Worm (Caenorhabditis elegans) whole organism, L3 larva: ENCODE data around the gene unc-103.
A peak's percentile ranks its signal among the peaks of the same experiment; 100 is the strongest.

Experiments
- R02D3.7 ChIP-seq: fragments of 150-350 bp; optimal IDR thresholded peaks from 2 replicates; lab custom pipeline; 2014; ENCODE audit warnings: missing biosample characterization, missing genetic modification characterization
- ZK546.5 ChIP-seq: sonication (generic microtip); optimal IDR thresholded peaks from 2 replicates; lab custom pipeline; 2017; ENCODE audit warnings: missing biosample characterization, missing genetic modification characterization
- aly-2 ChIP-seq: fragments of 150-350 bp; optimal IDR thresholded peaks from 2 replicates; lab custom pipeline; 2014; ENCODE audit warnings: missing biosample characterization, missing genetic modification characterization
- ama-1 ChIP-seq: fragments of 150-350 bp; optimal IDR thresholded peaks from 2 replicates; lab custom pipeline; 2018
- ceh-16 ChIP-seq: sonication (generic microtip); optimal IDR thresholded peaks from 2 replicates; lab custom pipeline; 2017; ENCODE audit warnings: missing biosample characterization, missing genetic modification characterization
- ceh-28 ChIP-seq: fragments of 150-350 bp; optimal IDR thresholded peaks from 2 replicates; lab custom pipeline; 2014; ENCODE audit warnings: missing biosample characterization, missing genetic modification reagents, missing genetic modification characterization
- ceh-82 ChIP-seq: fragments of 150-350 bp; optimal IDR thresholded peaks from 2 replicates; lab custom pipeline; 2014; ENCODE audit warnings: missing biosample characterization, missing genetic modification characterization
- ceh-9 ChIP-seq: sonication (generic microtip); optimal IDR thresholded peaks from 2 replicates; lab custom pipeline; 2018; ENCODE audit warnings: missing biosample characterization, missing genetic modification characterization
- daf-12 ChIP-seq: fragments of 150-350 bp; optimal IDR thresholded peaks from 2 replicates; lab custom pipeline; 2014; ENCODE audit warnings: missing biosample characterization, missing genetic modification reagents, missing genetic modification characterization
- elt-1 ChIP-seq: fragments of 150-350 bp; optimal IDR thresholded peaks from 2 replicates; lab custom pipeline; 2014; ENCODE audit warnings: missing biosample characterization, missing genetic modification characterization
- elt-2 ChIP-seq: sonication (generic microtip); optimal IDR thresholded peaks from 2 replicates; lab custom pipeline; 2016; ENCODE audit warnings: missing genetic modification reagents, mild to moderate bottlenecking, missing genetic modification characterization, missing compliant biosample characterization
- elt-3 ChIP-seq, 3 experiments: fragments of 150-350 bp in 1 of 3; sonication (generic microtip) in 2 of 3; optimal IDR thresholded peaks; 2 replicates in 2 of 3; 4 replicates in 1 of 3; lab custom pipeline; 2014 to 2017; ENCODE audit warnings: missing biosample characterization in 3 of 3, missing genetic modification characterization in 3 of 3
- eor-1 ChIP-seq, 2 experiments: fragments of 150-350 bp; optimal IDR thresholded peaks; 2 replicates each; lab custom pipeline; 2014 to 2018; ENCODE audit warnings: missing biosample characterization in 2 of 2, missing genetic modification characterization in 2 of 2
- fkh-10 ChIP-seq: sonication (generic microtip); optimal IDR thresholded peaks from 2 replicates; lab custom pipeline; 2017; ENCODE audit warnings: missing biosample characterization, missing genetic modification reagents, missing genetic modification characterization
- fos-1 ChIP-seq: fragments of 150-350 bp; optimal IDR thresholded peaks from 2 replicates; lab custom pipeline; 2014; ENCODE audit warnings: missing biosample characterization, missing genetic modification characterization
- hmg-11 ChIP-seq: sonication (generic microtip); optimal IDR thresholded peaks from 2 replicates; lab custom pipeline; 2016; ENCODE audit warnings: missing genetic modification characterization, missing compliant biosample characterization
- jun-1 ChIP-seq: fragments of 150-350 bp; optimal IDR thresholded peaks from 2 replicates; lab custom pipeline; 2014; ENCODE audit warnings: missing biosample characterization, missing genetic modification reagents, missing genetic modification characterization
- lin-15B ChIP-seq: fragments of 150-350 bp; optimal IDR thresholded peaks from 2 replicates; lab custom pipeline; 2014; ENCODE audit warnings: missing biosample characterization, missing genetic modification characterization
- lin-39 ChIP-seq: fragments of 150-350 bp; optimal IDR thresholded peaks from 2 replicates; lab custom pipeline; 2018; ENCODE audit warnings: missing biosample characterization, missing genetic modification reagents, missing genetic modification characterization
- lsy-12 ChIP-seq: sonication (generic microtip); optimal IDR thresholded peaks from 2 replicates; lab custom pipeline; 2016; ENCODE audit warnings: mild to moderate bottlenecking, missing genetic modification characterization, missing compliant biosample characterization
- mdl-1 ChIP-seq: fragments of 150-350 bp; optimal IDR thresholded peaks from 2 replicates; lab custom pipeline; 2014; ENCODE audit warnings: missing biosample characterization, missing genetic modification characterization
- mml-1 ChIP-seq: fragments of 150-350 bp; sonication (generic microtip); optimal IDR thresholded peaks from 3 replicates; lab custom pipeline; 2014; ENCODE audit warnings: missing biosample characterization, missing genetic modification characterization
- nfya-1 ChIP-seq: sonication (generic microtip); optimal IDR thresholded peaks from 2 replicates; lab custom pipeline; 2017; ENCODE audit warnings: missing genetic modification characterization, mild to moderate bottlenecking, missing compliant biosample characterization, antibody characterized with exemption, moderate library complexity; ENCODE audit not compliant: insufficient read depth
- nhr-12 ChIP-seq: fragments of 150-350 bp; optimal IDR thresholded peaks from 2 replicates; lab custom pipeline; 2014; ENCODE audit warnings: missing biosample characterization, missing genetic modification characterization
- nhr-23 ChIP-seq: fragments of 150-350 bp; optimal IDR thresholded peaks from 2 replicates; lab custom pipeline; 2014; ENCODE audit warnings: missing biosample characterization, missing genetic modification reagents, missing genetic modification characterization
- nhr-237 ChIP-seq: fragments of 150-350 bp; optimal IDR thresholded peaks from 2 replicates; lab custom pipeline; 2014; ENCODE audit warnings: missing biosample characterization, missing genetic modification characterization
- nhr-25 ChIP-seq: sonication (generic microtip); optimal IDR thresholded peaks from 2 replicates; lab custom pipeline; 2017; ENCODE audit warnings: missing biosample characterization, missing genetic modification characterization
- nhr-28 ChIP-seq: fragments of 150-350 bp; optimal IDR thresholded peaks from 2 replicates; lab custom pipeline; 2014; ENCODE audit warnings: missing biosample characterization, missing genetic modification characterization
- nhr-43 ChIP-seq: sonication (generic microtip); optimal IDR thresholded peaks from 2 replicates; lab custom pipeline; 2016; ENCODE audit warnings: mild to moderate bottlenecking, missing genetic modification characterization, missing compliant biosample characterization; ENCODE audit not compliant: poor library complexity, severe bottlenecking
- nhr-67 ChIP-seq: fragments of 150-350 bp; optimal IDR thresholded peaks from 2 replicates; lab custom pipeline; 2014; ENCODE audit warnings: missing biosample characterization, missing genetic modification characterization
- nhr-77 ChIP-seq: fragments of 150-350 bp; optimal IDR thresholded peaks from 2 replicates; lab custom pipeline; 2014; ENCODE audit warnings: missing biosample characterization, missing genetic modification characterization
- sea-2 ChIP-seq: fragments of 150-350 bp; sonication (generic microtip); optimal IDR thresholded peaks from 4 replicates; lab custom pipeline; 2014; ENCODE audit warnings: missing biosample characterization, missing genetic modification reagents, missing genetic modification characterization
- snpc-4 ChIP-seq: fragments of 150-350 bp; optimal IDR thresholded peaks from 2 replicates; lab custom pipeline; 2014; ENCODE audit warnings: missing biosample characterization, missing genetic modification characterization
- tbx-2 ChIP-seq: sonication (generic microtip); optimal IDR thresholded peaks from 2 replicates; lab custom pipeline; 2016; ENCODE audit warnings: mild to moderate bottlenecking, missing genetic modification characterization, missing compliant biosample characterization
- unc-39 ChIP-seq: sonication (generic microtip); optimal IDR thresholded peaks from 4 replicates; lab custom pipeline; 2017; ENCODE audit warnings: missing biosample characterization, missing genetic modification characterization
- unc-62 ChIP-seq: fragments of 150-350 bp; sonication (generic microtip); optimal IDR thresholded peaks from 4 replicates; lab custom pipeline; 2014; ENCODE audit warnings: missing biosample characterization, missing genetic modification reagents, missing genetic modification characterization
- ztf-11 ChIP-seq: fragments of 150-350 bp; optimal IDR thresholded peaks from 2 replicates; lab custom pipeline; 2014; ENCODE audit warnings: missing biosample characterization, missing genetic modification characterization

The unc-103 gene

DNA sequence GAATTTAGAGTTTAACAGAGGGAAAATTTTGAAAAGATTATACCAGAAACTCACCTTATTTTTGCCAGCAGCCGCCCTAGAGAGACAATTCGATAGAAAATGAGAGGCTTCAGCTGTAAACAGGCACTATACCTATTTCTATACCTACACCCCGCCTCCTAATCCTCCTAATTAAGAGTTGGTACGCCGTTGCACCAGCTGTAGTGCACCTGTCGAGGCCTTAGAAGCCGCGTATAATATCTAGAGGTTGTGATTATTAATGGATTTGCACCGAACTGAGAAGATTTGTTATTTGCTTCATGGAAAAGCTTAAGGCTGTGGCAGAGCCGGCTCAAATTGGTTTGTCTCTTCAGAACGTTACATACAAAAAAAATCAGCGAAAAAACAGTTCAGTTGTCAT is 23.2 kb upstream of the unc-103 start, which contains the start of gene C03C10.5:
Gene C03C10.5, minus strand, starts transcription at position 101 of the 400 bp plus-strand sequence.
- TF ChIP-seq jun-1 (no peak), mdl-1 (tag; lab: Kevin White, UChicago) (no peak), snpc-4 (no peak), daf-12 (no peak), hmg-11 (tag; lab: Kevin White, UChicago) (no peak)

- TF ChIP-seq ceh-16 (no peak), nfya-1 (tag; lab: Kevin White, UChicago) (no peak), unc-62 (no peak), fkh-10 (GFP tag; lab: Kevin White, UChicago) (no peak), lin-39 (tag; lab: Kevin White, UChicago) (no peak), nhr-25 (no peak), ZK546.5 (tag; lab: Kevin White, UChicago) (no peak), mml-1 (tag; lab: Kevin White, UChicago) (no peak), ceh-28 (no peak), nhr-43 (tag; lab: Kevin White, UChicago) (no peak), ztf-11 (no peak), ceh-82 (tag; lab: Kevin White, UChicago) (no peak)
These were observed 22.2 kb upstream of the unc-103 start for ce11 chrIII:4092962-4093361.

DNA sequence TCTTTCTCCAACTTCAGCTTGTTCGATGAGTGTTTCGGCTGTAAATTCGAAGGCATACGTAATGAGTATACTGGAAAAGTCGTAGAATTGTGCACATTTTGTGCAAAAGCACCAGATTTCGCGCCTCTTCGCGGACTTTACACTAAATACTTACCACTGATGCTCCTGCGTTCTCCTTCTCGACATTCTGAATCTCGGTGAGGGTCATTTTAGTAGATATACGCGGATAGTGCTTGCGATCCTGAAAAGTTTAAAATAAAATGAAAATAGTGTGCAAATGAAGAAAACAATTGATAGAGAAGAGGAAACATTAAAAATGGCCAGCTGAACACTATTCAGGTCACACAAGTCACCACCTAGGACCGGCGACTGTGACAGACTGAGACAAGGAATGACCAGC is 20.5 kb upstream of the unc-103 start, which contains the start of gene rnr-2:
Gene rnr-2, minus strand, starts transcription at position 241 of the 400 bp plus-strand sequence.
- peak; percentile 12 for TF ChIP-seq nfya-1 (tag; lab: Kevin White, UChicago)
- no peak for TF ChIP-seq lin-15B
- TF ChIP-seq unc-62: no peak
- no peak for TF ChIP-seq nhr-237 (tag; lab: Kevin White, UChicago)
- TF ChIP-seq eor-1 (tag; optimal IDR thresholded peaks at IDR 0.05; lab: Kevin White, UChicago): no peak
- TF ChIP-seq lin-39 (tag; lab: Kevin White, UChicago): peak; percentile 26

ce11 chrIII:4095441-4096095 is 19.6 kb upstream of the unc-103 start, which contains the start of gene C03C10.7:
TSS of gene C03C10.7 (plus strand) at chrIII:4096045.
- TF ChIP-seq nhr-77 (tag; lab: Kevin White, UChicago) (no peak), sea-2 (GFP tag; lab: Kevin White, UChicago) (no peak)

DNA sequence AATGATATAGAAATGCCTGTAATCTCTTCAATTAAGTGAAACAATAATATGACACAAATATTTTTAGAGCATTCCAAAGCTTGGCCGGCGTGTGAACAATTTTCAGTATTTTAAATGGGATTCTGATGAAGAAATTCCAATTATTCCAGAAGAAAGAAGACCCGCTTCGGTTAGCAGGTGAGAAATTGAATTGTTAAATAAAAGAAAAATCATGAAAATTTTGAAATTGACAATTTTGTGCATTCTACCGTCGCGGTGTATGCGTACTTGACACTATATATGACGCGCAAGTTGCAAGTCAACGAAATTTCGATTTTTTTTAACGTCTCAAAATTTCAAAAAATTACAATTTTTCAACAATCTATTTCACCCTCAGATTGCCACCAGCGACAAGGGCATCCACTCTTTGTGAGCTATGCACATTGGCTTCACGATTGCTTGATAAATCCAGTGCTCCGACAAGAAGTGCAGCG is 18.8 kb upstream of the unc-103 start:
- TF ChIP-seq eor-1 (tag; optimal IDR thresholded peaks at IDR 0.05; lab: Kevin White, UChicago) (no peak), elt-2 (no peak), R02D3.7 (tag; lab: Kevin White, UChicago) (no peak), ztf-11 (no peak), elt-3 (tag; optimal IDR thresholded peaks at IDR 0.05; lab: Kevin White, UChicago) (no peak), nhr-237 (tag; lab: Kevin White, UChicago) (no peak), tbx-2 (tag; lab: Kevin White, UChicago) (no peak), nhr-25 (no peak), ZK546.5 (tag; lab: Kevin White, UChicago) (no peak), lin-15B (no peak), lsy-12 (tag; lab: Kevin White, UChicago) (peak; percentile 10), unc-39 (tag; lab: Kevin White, UChicago) (no peak), nhr-28 (tag; lab: Kevin White, UChicago) (no peak), nhr-43 (tag; lab: Kevin White, UChicago) (peak; percentile 48), nhr-23 (peak; percentile 57), elt-1 (tag; lab: Kevin White, UChicago) (no peak), ceh-9 (tag; lab: Kevin White, UChicago) (no peak), nfya-1 (tag; lab: Kevin White, UChicago) (no peak), mml-1 (tag; lab: Kevin White, UChicago) (no peak), fos-1 (no peak), snpc-4 (no peak), ama-1 (lab: Kevin White, UChicago) (peak; percentile 42), nhr-67 (tag; lab: Kevin White, UChicago) (no peak), fkh-10 (GFP tag; lab: Kevin White, UChicago) (no peak), mdl-1 (tag; lab: Kevin White, UChicago) (no peak), unc-62 (no peak), jun-1 (no peak), nhr-12 (no peak), aly-2 (tag; lab: Kevin White, UChicago) (no peak)
